Worm (Caenorhabditis elegans): ENCODE results near the gene F43G6.10.

The F43G6.10 gene

ce11 chrII:11839116-11839515 lies 30.0 kb downstream of the F43G6.10 start:
- peak; percentile 53 for TF ChIP-seq nhr-25 (tag; optimal IDR thresholded peaks at IDR 0.05)
- TF ChIP-seq nhr-12 (tag; optimal IDR thresholded peaks at IDR 0.05) = no peak
- TF ChIP-seq sma-9 (GFP tag; optimal IDR thresholded peaks at IDR 0.05) = peak; percentile 46
- no peak for TF ChIP-seq sma-9 (tag; optimal IDR thresholded peaks at IDR 0.05)

DNA sequence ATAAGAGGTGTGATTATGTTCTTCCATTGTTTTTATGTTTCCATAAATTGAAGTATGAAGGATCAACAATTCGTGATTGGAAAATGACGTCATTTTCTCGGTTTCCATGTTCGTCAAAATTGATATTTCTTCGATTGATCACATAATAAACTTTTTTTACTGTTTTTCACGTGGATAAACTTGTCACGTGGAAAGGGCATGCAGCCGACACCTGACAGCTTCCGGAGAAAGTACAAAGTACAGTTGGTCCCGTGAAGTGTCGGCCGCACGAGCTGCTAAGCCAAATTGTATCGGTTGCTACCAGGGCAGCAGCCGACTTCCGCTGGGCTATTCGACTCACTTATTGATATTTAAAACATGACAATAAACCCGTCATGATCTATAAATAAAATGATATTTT lies 32.5 kb downstream of the F43G6.10 start:
- no peak for TF ChIP-seq nhr-77 (tag; optimal IDR thresholded peaks at IDR 0.05)
- no peak for TF ChIP-seq fos-1 (tag; optimal IDR thresholded peaks at IDR 0.05)
- TF ChIP-seq mbf-1 (tag; optimal IDR thresholded peaks at IDR 0.05) = no peak
- peak; percentile 55 for TF ChIP-seq sma-3 (GFP tag; optimal IDR thresholded peaks at IDR 0.05)
- peak; percentile 28 for TF ChIP-seq nhr-21 (tag; optimal IDR thresholded peaks at IDR 0.05)
- TF ChIP-seq snpc-4 (tag; optimal IDR thresholded peaks at IDR 0.05) = peak; percentile 57
- no peak for TF ChIP-seq dmd-4 (tag; optimal IDR thresholded peaks at IDR 0.05)

ce11 chrII:11842317-11842716 lies 33.2 kb downstream of the F43G6.10 start, which contains the start of gene T27D12.1:
Gene T27D12.1 (plus strand): TSS chrII:11842617.
- peak; percentile 16 for TF ChIP-seq nhr-25 (tag; optimal IDR thresholded peaks at IDR 0.05)
- no peak for TF ChIP-seq aly-2 (tag; optimal IDR thresholded peaks at IDR 0.05)
- TF ChIP-seq snpc-4 (tag; optimal IDR thresholded peaks at IDR 0.05) = no peak
- TF ChIP-seq elt-3 (tag; optimal IDR thresholded peaks at IDR 0.05) = no peak
- no peak for TF ChIP-seq unc-55 (GFP tag; optimal IDR thresholded peaks at IDR 0.05)
- TF ChIP-seq blmp-1 (tag; optimal IDR thresholded peaks at IDR 0.05; ENCODE audit: insufficient read depth) = peak; percentile 3
- no peak for TF ChIP-seq nhr-10 (tag; optimal IDR thresholded peaks at IDR 0.05)
- TF ChIP-seq sem-4 (tag; optimal IDR thresholded peaks at IDR 0.05) = no peak

- TF ChIP-seq ZK546.5 (tag; optimal IDR thresholded peaks at IDR 0.05) (no peak), nhr-10 (tag; optimal IDR thresholded peaks at IDR 0.05) (no peak), mab-5 (tag; optimal IDR thresholded peaks at IDR 0.05) (no peak), elt-1 (tag; optimal IDR thresholded peaks at IDR 0.05) (no peak), nhr-21 (tag; optimal IDR thresholded peaks at IDR 0.05) (no peak), sem-4 (tag; optimal IDR thresholded peaks at IDR 0.05) (no peak), ceh-82 (tag; optimal IDR thresholded peaks at IDR 0.05) (no peak), skn-1 (tag; optimal IDR thresholded peaks at IDR 0.05) (no peak), fos-1 (tag; optimal IDR thresholded peaks at IDR 0.05) (no peak)
Observed at ce11 chrII:11842766-11843165, 33.6 kb downstream of the F43G6.10 start.

DNA sequence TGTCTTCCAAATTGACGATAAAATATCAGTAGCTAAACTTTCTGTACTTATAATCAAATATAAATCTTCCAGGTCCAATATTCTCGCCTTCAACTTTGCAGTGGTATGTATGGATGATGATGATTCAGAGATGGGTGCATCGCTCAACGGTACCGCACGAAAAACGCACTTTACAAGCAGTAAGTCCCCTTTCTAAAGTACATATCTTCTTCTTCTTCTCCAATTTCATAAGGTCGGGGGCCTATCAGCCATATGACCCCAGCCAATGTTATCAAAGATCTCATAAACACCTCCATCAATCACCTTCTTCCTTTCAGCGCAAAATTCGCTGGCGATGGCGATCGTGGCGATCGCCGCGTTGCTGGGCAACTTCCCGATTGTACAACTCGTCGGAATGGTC lies 34.3 kb downstream of the F43G6.10 start:
- TF ChIP-seq nhr-11 (tag; optimal IDR thresholded peaks at IDR 0.05) (no peak), R02D3.7 (tag; optimal IDR thresholded peaks at IDR 0.05) (no peak), unc-39 (tag; optimal IDR thresholded peaks at IDR 0.05) (no peak), peb-1 (tag; optimal IDR thresholded peaks at IDR 0.05) (no peak), alr-1 (tag; optimal IDR thresholded peaks at IDR 0.05) (no peak), egl-27 (tag; optimal IDR thresholded peaks at IDR 0.05) (no peak), nhr-129 (tag; optimal IDR thresholded peaks at IDR 0.05) (no peak), ama-1 (optimal IDR thresholded peaks at IDR 0.05) (peak; percentile 45), sma-9 (GFP tag; optimal IDR thresholded peaks at IDR 0.05) (peak; percentile 74), sma-9 (tag; optimal IDR thresholded peaks at IDR 0.05) (no peak), F13H6.1 (tag; optimal IDR thresholded peaks at IDR 0.05) (no peak), nhr-21 (tag; optimal IDR thresholded peaks at IDR 0.05) (peak; percentile 71), sma-3 (GFP tag; optimal IDR thresholded peaks at IDR 0.05) (peak; percentile 35), elt-3 (tag; optimal IDR thresholded peaks at IDR 0.05) (no peak)

ce11 chrII:11844072-11844471 lies 34.9 kb downstream of the F43G6.10 start:
- TF ChIP-seq alr-1 (tag; optimal IDR thresholded peaks at IDR 0.05) (no peak), nhr-25 (tag; optimal IDR thresholded peaks at IDR 0.05) (no peak), lin-39 (tag; optimal IDR thresholded peaks at IDR 0.05) (no peak), elt-3 (tag; optimal IDR thresholded peaks at IDR 0.05) (no peak), F13H6.1 (tag; optimal IDR thresholded peaks at IDR 0.05) (no peak), sem-4 (tag; optimal IDR thresholded peaks at IDR 0.05) (no peak), ztf-11 (tag; optimal IDR thresholded peaks at IDR 0.05) (no peak)

All from whole organism, L2 larva.